Worm (Caenorhabditis elegans) whole organism, L1 larva: ENCODE measurements around the gene srh-222.

Experiments used
- C04F5.9 ChIP-seq: sonication (generic microtip); optimal IDR thresholded peaks from 2 replicates; lab custom pipeline; 2016; ENCODE audit warnings: missing genetic modification characterization, missing compliant biosample characterization
- C16A3.4 ChIP-seq: fragments of 150-350 bp; optimal IDR thresholded peaks from 2 replicates; lab custom pipeline; 2014; ENCODE audit warnings: missing biosample characterization, missing genetic modification characterization
- C34B4.2 ChIP-seq: sonication (generic microtip); optimal IDR thresholded peaks from 2 replicates; lab custom pipeline; 2017; ENCODE audit warnings: mild to moderate bottlenecking, missing genetic modification characterization, missing compliant biosample characterization
- aha-1 ChIP-seq: fragments of 150-350 bp; optimal IDR thresholded peaks from 2 replicates; lab custom pipeline; 2014; ENCODE audit warnings: missing biosample characterization, missing genetic modification characterization
- alr-1 ChIP-seq: fragments of 200-800 bp; sonication (Bioruptor generic); optimal IDR thresholded peaks from 2 replicates; lab custom pipeline; 2018; ENCODE audit warnings: borderline replicate concordance, mild to moderate bottlenecking, missing genetic modification characterization, missing compliant biosample characterization
- blmp-1 ChIP-seq: fragments of 150-350 bp; optimal IDR thresholded peaks from 2 replicates; lab custom pipeline; 2014; ENCODE audit warnings: missing biosample characterization, missing genetic modification characterization
- ceh-8 ChIP-seq: fragments of 200-800 bp; sonication (Bioruptor generic); optimal IDR thresholded peaks from 2 replicates; lab custom pipeline; 2018; ENCODE audit warnings: mild to moderate bottlenecking, missing genetic modification characterization, moderate library complexity, missing compliant biosample characterization
- dsc-1 ChIP-seq: sonication (generic microtip); optimal IDR thresholded peaks from 2 replicates; lab custom pipeline; 2016; ENCODE audit warnings: mild to moderate bottlenecking, missing genetic modification characterization, missing compliant biosample characterization
- efl-1 ChIP-seq, 4 experiments: fragments of 150-350 bp; optimal IDR thresholded peaks in 3 of 4; peaks in 1 of 4; 1 replicate in 1 of 4; 2 replicates in 3 of 4; lab custom pipeline; 2014; ENCODE audit warnings: missing biosample characterization in 2 of 4, missing genetic modification characterization in 2 of 4, missing genetic modification reagents in 2 of 4
- elt-2 ChIP-seq: sonication (generic microtip); optimal IDR thresholded peaks from 2 replicates; lab custom pipeline; 2016; ENCODE audit warnings: missing genetic modification characterization, mild to moderate bottlenecking, inconsistent platforms, missing compliant biosample characterization, missing genetic modification reagents
- fkh-8 ChIP-seq: sonication (generic microtip); optimal IDR thresholded peaks from 2 replicates; lab custom pipeline; 2016; ENCODE audit warnings: mild to moderate bottlenecking, missing genetic modification characterization, missing compliant biosample characterization
- jun-1 ChIP-seq: fragments of 150-350 bp; optimal IDR thresholded peaks from 2 replicates; lab custom pipeline; 2014; ENCODE audit warnings: missing biosample characterization, missing genetic modification reagents, missing genetic modification characterization
- lin-14 ChIP-seq: fragments of 200-800 bp; sonication (Bioruptor generic); optimal IDR thresholded peaks from 2 replicates; lab custom pipeline; 2018; ENCODE audit warnings: mild to moderate bottlenecking, missing genetic modification characterization, moderate library complexity, missing compliant biosample characterization
- lin-35 ChIP-seq, 2 experiments: fragments of 150-350 bp; optimal IDR thresholded peaks; 2 replicates each; lab custom pipeline; 2014; ENCODE audit warnings: missing biosample characterization in 2 of 2, missing genetic modification characterization in 2 of 2, missing genetic modification reagents in 2 of 2
- mab-9 ChIP-seq: fragments of 200-800 bp; sonication (Bioruptor generic); IDR thresholded peaks from 2 replicates; pipeline ENCODE4 v1.3.6; 2022; ENCODE audit warnings: missing genetic modification reagents, missing genetic modification characterization, missing compliant biosample characterization
- mdl-1 ChIP-seq, 2 experiments: fragments of 150-350 bp; optimal IDR thresholded peaks; 2 replicates each; lab custom pipeline; 2014 to 2017; ENCODE audit warnings: missing biosample characterization in 2 of 2, missing genetic modification characterization in 2 of 2, inconsistent platforms in 1 of 2
- mep-1 ChIP-seq: fragments of 150-350 bp; optimal IDR thresholded peaks from 2 replicates; lab custom pipeline; 2014; ENCODE audit warnings: missing biosample characterization, missing genetic modification characterization
- nhr-19 ChIP-seq: fragments of 200-800 bp; sonication (Bioruptor generic); conservative IDR thresholded peaks from 2 replicates; pipeline ENCODE4 v1.3.6; 2022; ENCODE audit warnings: missing genetic modification characterization, missing compliant biosample characterization
- nhr-76 ChIP-seq: sonication (generic microtip); optimal IDR thresholded peaks from 2 replicates; lab custom pipeline; 2017; ENCODE audit warnings: missing biosample characterization, missing genetic modification characterization
- nhr-84 ChIP-seq: sonication (generic microtip); optimal IDR thresholded peaks from 2 replicates; lab custom pipeline; 2017; ENCODE audit warnings: missing biosample characterization, missing genetic modification characterization
- nhr-90 ChIP-seq: sonication (generic microtip); optimal IDR thresholded peaks from 2 replicates; lab custom pipeline; 2016; ENCODE audit warnings: mild to moderate bottlenecking, missing genetic modification characterization, missing compliant biosample characterization; ENCODE audit not compliant: poor library complexity
- pag-3 ChIP-seq: sonication (generic microtip); optimal IDR thresholded peaks from 2 replicates; lab custom pipeline; 2017; ENCODE audit warnings: missing genetic modification characterization, mild to moderate bottlenecking, missing compliant biosample characterization, antibody characterized with exemption, borderline replicate concordance; ENCODE audit not compliant: insufficient read depth
- pax-3 ChIP-seq: fragments of 200-800 bp; sonication (Bioruptor generic); optimal IDR thresholded peaks from 2 replicates; lab custom pipeline; 2018; ENCODE audit warnings: mild to moderate bottlenecking, missing genetic modification characterization, moderate library complexity, missing compliant biosample characterization
- pqm-1 ChIP-seq: sonication (generic microtip); optimal IDR thresholded peaks from 3 replicates; lab custom pipeline; 2017; ENCODE audit warnings: missing biosample characterization, missing genetic modification characterization
- tbx-2 ChIP-seq: sonication (generic microtip); optimal IDR thresholded peaks from 2 replicates; lab custom pipeline; 2016; ENCODE audit warnings: missing genetic modification characterization, missing compliant biosample characterization
- tlp-1 ChIP-seq: fragments of 150-350 bp; optimal IDR thresholded peaks from 2 replicates; lab custom pipeline; 2014; ENCODE audit warnings: missing biosample characterization, missing genetic modification characterization
- unc-130 ChIP-seq: fragments of 150-350 bp; optimal IDR thresholded peaks from 2 replicates; lab custom pipeline; 2017; ENCODE audit warnings: missing biosample characterization, missing genetic modification characterization, inconsistent platforms
- unc-62 ChIP-seq: fragments of 150-350 bp; optimal IDR thresholded peaks from 2 replicates; lab custom pipeline; 2014; ENCODE audit warnings: missing biosample characterization, missing genetic modification reagents, missing genetic modification characterization
- unc-86 ChIP-seq: sonication (generic microtip); optimal IDR thresholded peaks from 2 replicates; lab custom pipeline; 2016; ENCODE audit warnings: missing genetic modification characterization, missing compliant biosample characterization
- vab-15 ChIP-seq: sonication (generic microtip); optimal IDR thresholded peaks from 2 replicates; lab custom pipeline; 2017; ENCODE audit warnings: missing genotype, mild to moderate bottlenecking, missing genetic modification characterization, missing compliant biosample characterization
- xbp-1 ChIP-seq: sonication (generic microtip); optimal IDR thresholded peaks from 2 replicates; lab custom pipeline; 2016; ENCODE audit warnings: missing genetic modification characterization, missing compliant biosample characterization
- ztf-11 ChIP-seq, 2 experiments: sonication (generic microtip); optimal IDR thresholded peaks; 2 replicates each; lab custom pipeline; 2016 to 2017; ENCODE audit warnings: missing genetic modification characterization in 2 of 2, missing biosample characterization in 1 of 2, missing compliant biosample characterization in 1 of 2

Gene srh-222

DNA sequence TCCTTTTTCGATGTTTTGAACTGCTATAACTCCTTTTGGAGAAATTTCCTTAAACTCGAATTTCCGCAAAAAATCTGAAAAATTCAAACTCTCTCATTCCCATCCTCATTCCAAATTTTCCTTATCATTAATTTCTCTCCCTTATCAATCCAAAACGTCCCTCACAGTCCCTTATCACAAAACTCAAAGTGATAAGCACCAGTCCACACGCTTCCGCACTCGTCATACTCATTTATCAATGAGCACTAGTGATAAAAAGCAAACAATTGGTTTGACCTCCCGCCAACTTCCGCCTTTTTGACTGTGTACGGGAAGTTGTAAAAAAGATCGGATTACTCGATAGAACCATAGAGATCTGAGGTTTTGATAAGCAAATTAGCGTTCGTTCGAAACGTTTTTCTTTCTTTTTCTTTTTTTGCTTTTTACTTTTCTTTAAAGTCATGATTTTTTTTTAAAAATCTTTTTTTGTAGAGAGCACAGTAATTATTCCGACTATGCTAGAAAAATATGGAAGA is 9.1 kb downstream of the srh-222 start, which contains the start of gene clec-78:
TSS of gene clec-78 (plus strand) at position 465 of the 515 bp plus-strand sequence.
- TF ChIP-seq mab-9 (GFP tag; lab: Robert Waterston, UW) (no peak), jun-1 (peak; percentile 98), nhr-76 (tag; lab: Kevin White, UChicago) (no peak), lin-35 (GFP tag; optimal IDR thresholded peaks at IDR 0.05; lab: Kevin White, UChicago) (peak in 1 of 2 experiments; percentile 61), tlp-1 (tag; lab: Kevin White, UChicago) (peak; percentile 87), pax-3 (tag; lab: Kevin White, UChicago) (peak; percentile 67), fkh-8 (tag; lab: Kevin White, UChicago) (no peak), elt-2 (tag; lab: Kevin White, UChicago) (peak; percentile 100), mdl-1 (tag; optimal IDR thresholded peaks at IDR 0.05; lab: Kevin White, UChicago) (peak in 1 of 2 experiments; percentile 45), mep-1 (tag; lab: Kevin White, UChicago) (no peak), nhr-90 (tag; lab: Kevin White, UChicago) (peak; percentile 3), pqm-1 (tag; lab: Kevin White, UChicago) (peak; percentile 98)

DNA sequence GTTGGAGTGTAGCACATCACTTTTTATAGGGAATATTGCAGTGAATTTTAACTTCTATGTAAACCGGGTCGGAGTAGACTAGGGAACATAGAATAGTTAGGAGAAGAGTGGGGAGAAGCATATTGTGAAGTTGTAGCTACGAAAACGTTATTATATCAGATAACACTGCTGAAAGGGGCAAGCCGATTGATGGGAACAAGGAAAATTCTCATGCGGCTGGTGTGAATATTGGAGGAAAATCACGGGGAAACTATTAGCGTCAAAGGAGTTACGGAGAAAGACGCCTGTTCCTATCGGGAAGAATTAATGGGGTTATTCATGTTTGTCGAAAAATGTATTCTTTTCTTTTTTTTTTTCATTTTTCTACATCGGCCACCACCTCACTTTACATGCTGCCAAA is 13.7 kb downstream of the srh-222 start, which contains the start of gene F47C12.6:
TSS of gene F47C12.6 (minus strand) at position 101 of the 400 bp plus-strand sequence.
- TF ChIP-seq efl-1 (optimal IDR thresholded peaks at IDR 0.05; lab: Kevin White, UChicago): no peak
- no peak for TF ChIP-seq efl-1 (GFP tag; optimal IDR thresholded peaks at IDR 0.05 in 1 of 2; lab: Kevin White, UChicago)
- TF ChIP-seq blmp-1: no peak
- TF ChIP-seq tbx-2 (tag; lab: Kevin White, UChicago): no peak
- no peak for TF ChIP-seq unc-130 (tag; lab: Kevin White, UChicago)
- no peak for TF ChIP-seq tlp-1 (tag; lab: Kevin White, UChicago)
- no peak for TF ChIP-seq fkh-8 (tag; lab: Kevin White, UChicago)
- no peak for TF ChIP-seq pag-3
- TF ChIP-seq ceh-8: no peak
- no peak for TF ChIP-seq alr-1 (tag; lab: Kevin White, UChicago)
- TF ChIP-seq lin-14: no peak
- TF ChIP-seq C34B4.2 (tag; lab: Kevin White, UChicago): no peak
- TF ChIP-seq lin-35 (GFP tag; optimal IDR thresholded peaks at IDR 0.05; lab: Kevin White, UChicago): no peak
- no peak for TF ChIP-seq aha-1 (tag; lab: Kevin White, UChicago)
- TF ChIP-seq unc-62 (GFP tag; lab: Kevin White, UChicago): no peak

DNA sequence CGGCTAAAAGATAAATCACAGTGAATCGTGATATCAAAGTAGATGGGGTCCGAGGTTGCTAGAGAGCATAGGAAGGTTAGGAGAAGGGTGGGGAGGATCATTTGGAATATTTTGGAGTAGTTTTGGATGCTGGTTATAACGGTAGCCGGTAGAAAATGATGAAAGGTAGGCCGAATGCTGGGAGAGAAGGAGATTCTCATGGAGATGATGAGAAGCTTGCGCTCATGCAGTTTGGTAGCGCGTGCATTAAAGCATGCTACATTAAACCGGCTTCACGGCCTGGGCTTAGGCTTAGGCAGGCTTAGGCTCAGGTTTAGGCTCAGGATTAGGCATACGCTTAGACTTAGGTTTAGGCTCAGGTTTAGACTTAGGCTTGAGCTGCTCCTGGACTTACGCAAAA is 14.7 kb downstream of the srh-222 start, which contains the start of gene F47C12.13:
TSS of gene F47C12.13 (minus strand) at position 101 of the 400 bp plus-strand sequence.
- TF ChIP-seq jun-1 (no peak), dsc-1 (tag; lab: Kevin White, UChicago) (no peak), xbp-1 (tag; lab: Kevin White, UChicago) (no peak)
- TF ChIP-seq, all 84 proteins: peak for 0

DNA sequence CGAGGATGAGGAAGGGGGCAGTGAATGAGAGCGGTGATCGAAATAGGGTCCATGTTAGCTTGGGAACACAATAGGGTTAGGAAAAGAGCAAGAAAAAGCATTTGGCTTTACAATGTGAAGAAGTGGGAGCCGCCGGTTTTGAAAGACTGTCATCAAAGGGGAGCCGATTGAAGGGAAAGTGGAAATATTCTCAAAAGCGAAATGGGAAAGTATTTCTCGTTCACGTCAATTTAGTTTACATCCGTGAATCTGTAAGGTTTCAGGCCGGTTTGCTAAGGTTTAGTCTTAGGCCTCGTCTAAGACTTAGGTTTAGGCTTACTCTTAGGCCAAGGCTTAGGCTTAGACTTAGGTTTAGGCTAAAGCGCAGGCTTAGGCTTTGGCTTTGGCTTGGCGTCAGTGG is 15.8 kb downstream of the srh-222 start, which contains the start of gene F47C12.7:
TSS of gene F47C12.7 (minus strand) at position 101 of the 400 bp plus-strand sequence.
- no peak for TF ChIP-seq C04F5.9 (tag; lab: Kevin White, UChicago)
- no peak for TF ChIP-seq efl-1 (optimal IDR thresholded peaks at IDR 0.05; lab: Kevin White, UChicago)
- TF ChIP-seq efl-1 (GFP tag; optimal IDR thresholded peaks at IDR 0.05 in 1 of 2; lab: Kevin White, UChicago): peak in 1 of 2 experiments; percentile 60
- TF ChIP-seq vab-15 (tag; lab: Kevin White, UChicago): no peak

DNA sequence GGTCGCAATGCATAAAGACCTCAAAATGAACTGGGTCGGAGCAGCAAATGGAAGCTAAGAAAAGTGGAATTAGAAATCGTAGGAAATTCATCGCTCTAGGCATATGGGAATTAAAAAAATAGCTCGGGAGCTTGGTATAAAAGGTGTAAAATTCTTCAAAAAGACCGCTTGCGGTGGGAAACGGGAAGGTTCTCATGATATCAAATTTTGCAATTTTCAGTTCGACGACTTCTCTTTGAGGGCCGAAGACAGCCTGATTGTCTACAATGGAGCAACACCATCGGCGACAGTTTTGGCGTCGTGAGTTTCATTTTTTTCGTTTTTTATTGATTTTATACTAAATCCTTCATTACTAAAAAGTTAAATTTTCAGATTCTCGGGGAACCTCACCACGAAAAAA is 18.9 kb downstream of the srh-222 start, which contains the start of gene F47C12.8:
TSS of gene F47C12.8 (minus strand) at position 101 of the 400 bp plus-strand sequence.
- TF ChIP-seq nhr-19 (no peak), ztf-11 (tag; optimal IDR thresholded peaks at IDR 0.05; lab: Kevin White, UChicago) (no peak), C16A3.4 (no peak), unc-86 (tag; lab: Kevin White, UChicago) (no peak), nhr-84 (no peak), vab-15 (tag; lab: Kevin White, UChicago) (no peak)
